Fruit fly (Drosophila melanogaster): ENCODE results near the gene CG34177.

The CG34177 gene

DNA sequence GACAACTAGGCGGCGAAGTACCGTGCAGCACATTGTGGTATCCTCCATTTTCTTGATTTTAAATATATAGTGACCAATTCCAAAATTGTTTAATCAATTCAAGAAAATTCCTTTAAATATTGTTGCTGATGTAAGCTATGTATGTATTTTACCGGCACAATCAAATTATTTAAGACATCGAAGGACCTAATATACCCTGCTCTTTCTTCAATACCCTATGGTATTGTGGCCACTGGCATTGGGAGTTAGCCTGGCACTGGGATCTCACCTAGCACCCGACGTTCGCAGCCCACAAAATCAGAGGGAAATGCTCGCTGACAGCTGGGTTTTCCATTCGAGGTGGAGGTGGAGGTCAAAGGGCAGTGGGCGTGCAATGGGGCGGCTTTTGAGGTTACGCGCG, 11.6 kb upstream of the CG34177 start:
- TF ChIP-seq lola (GFP tag; optimal IDR thresholded peaks at IDR 0.05): no peak
- TF ChIP-seq CrebA (GFP tag; optimal IDR thresholded peaks at IDR 0.05; ENCODE audit: borderline replicate concordance): no peak
- no peak for TF ChIP-seq woc (GFP tag; optimal IDR thresholded peaks at IDR 0.05)
- no peak for TF ChIP-seq CG32264 (GFP tag; optimal IDR thresholded peaks at IDR 0.05)
- no peak for TF ChIP-seq sage (GFP tag; optimal IDR thresholded peaks at IDR 0.05)
- peak in 1 of 2 experiments; percentile 7 for TF ChIP-seq foxo (GFP tag; optimal IDR thresholded peaks at IDR 0.05)
- TF ChIP-seq Dif (GFP tag; optimal IDR thresholded peaks at IDR 0.05; ENCODE audit: partially characterized antibody): no peak
- TF ChIP-seq Vsx2 (GFP tag; optimal IDR thresholded peaks at IDR 0.05; ENCODE audit: partially characterized antibody): no peak

DNA sequence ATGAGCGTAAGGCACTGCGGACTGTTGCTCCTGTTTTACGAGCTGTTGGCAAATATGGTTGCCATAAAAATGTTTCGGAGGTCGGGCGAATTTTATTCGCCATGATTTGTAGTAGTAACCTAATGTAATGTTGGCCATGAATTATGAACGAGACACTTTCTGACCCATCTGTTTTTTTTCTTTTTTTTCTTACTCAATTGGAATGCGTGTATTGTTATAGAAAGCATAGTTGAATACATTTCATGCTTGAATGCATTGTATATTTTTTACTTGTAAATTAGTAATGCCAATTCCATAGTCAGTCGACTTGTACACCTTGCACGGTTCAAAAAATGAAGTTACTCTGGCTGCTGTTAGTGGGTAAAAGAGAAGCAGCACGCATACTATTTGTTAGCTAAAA, 3.8 kb downstream of the CG34177 start, which contains the start of gene CG43056:
Gene CG43056 (plus strand): TSS at position 301 of the 400 bp plus-strand sequence.
- TF ChIP-seq ey (GFP tag; optimal IDR thresholded peaks at IDR 0.05): no peak
- TF ChIP-seq lola (GFP tag; optimal IDR thresholded peaks at IDR 0.05): no peak
- no peak for TF ChIP-seq fru (GFP tag; optimal IDR thresholded peaks at IDR 0.05)
- no peak for TF ChIP-seq dl (GFP tag; optimal IDR thresholded peaks at IDR 0.05; ENCODE audit: insufficient read depth in 1 of 2, partially characterized antibody in 2 of 2)
- no peak for TF ChIP-seq tai (GFP tag; optimal IDR thresholded peaks at IDR 0.05)
- no peak for TF ChIP-seq CG32264 (GFP tag; optimal IDR thresholded peaks at IDR 0.05)
- TF ChIP-seq sv (GFP tag; optimal IDR thresholded peaks at IDR 0.05): no peak
- TF ChIP-seq Abd-B (GFP tag; optimal IDR thresholded peaks at IDR 0.05): no peak
- no peak for TF ChIP-seq Sp1 (GFP tag; optimal IDR thresholded peaks at IDR 0.05)
- no peak for TF ChIP-seq Rel (GFP tag; optimal IDR thresholded peaks at IDR 0.05)
- no peak for TF ChIP-seq Rel (tag; optimal IDR thresholded peaks at IDR 0.05)
- no peak for TF ChIP-seq N (GFP tag; optimal IDR thresholded peaks at IDR 0.05)
- no peak for TF ChIP-seq dmrt93B (GFP tag; optimal IDR thresholded peaks at IDR 0.05)
- TF ChIP-seq Vsx2 (GFP tag; optimal IDR thresholded peaks at IDR 0.05; ENCODE audit: partially characterized antibody): no peak
- TF ChIP-seq foxo (GFP tag; optimal IDR thresholded peaks at IDR 0.05): no peak
- no peak for TF ChIP-seq psq (GFP tag; optimal IDR thresholded peaks at IDR 0.05)
- no peak for TF ChIP-seq h (GFP tag; optimal IDR thresholded peaks at IDR 0.05)
- TF ChIP-seq usp (GFP tag; optimal IDR thresholded peaks at IDR 0.05): no peak

DNA sequence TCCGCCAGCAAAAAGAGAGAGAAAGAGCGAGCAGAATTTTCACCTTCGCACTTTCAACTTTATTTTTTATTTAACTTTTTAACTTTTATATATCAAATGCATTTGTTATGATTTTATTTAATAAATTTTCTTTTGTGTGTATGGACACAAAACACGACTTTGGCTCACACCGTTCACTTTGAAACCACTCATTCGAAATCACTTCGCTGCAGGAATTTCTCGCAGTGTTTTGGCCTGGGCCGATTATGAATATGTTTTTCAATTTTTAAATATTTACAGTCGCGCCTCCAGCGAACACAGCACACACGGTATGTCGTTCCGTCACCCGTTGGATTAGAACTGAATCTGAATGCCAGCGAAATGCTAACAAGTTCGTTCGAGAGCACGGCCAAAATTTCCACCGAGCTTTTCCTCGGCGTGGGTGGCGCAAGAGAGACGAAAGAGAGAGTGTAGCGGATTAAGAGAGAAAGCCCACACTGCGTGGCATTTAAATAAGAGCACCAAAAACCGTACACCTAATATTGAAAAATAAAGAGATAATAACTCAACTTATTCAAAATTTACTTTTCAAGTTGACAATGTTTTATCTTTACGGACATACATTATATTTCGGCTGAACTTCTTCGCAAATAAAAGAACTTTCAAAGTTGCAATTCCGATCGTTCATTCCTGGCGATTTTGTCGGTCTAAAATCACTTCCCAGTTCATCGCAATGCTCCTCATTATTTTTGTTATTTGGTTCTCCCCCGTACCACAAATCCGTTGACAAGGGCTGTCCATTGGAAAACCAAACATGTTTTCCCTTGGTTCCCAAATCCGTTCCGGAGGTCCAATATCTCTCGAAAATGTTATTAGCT, 7.4 kb downstream of the CG34177 start, which contains the start of gene CG15431:
Gene CG15431 (minus strand): TSS at position 402 of the 857 bp plus-strand sequence.
- no peak for TF ChIP-seq OdsH (GFP tag; optimal IDR thresholded peaks at IDR 0.05)
- no peak for TF ChIP-seq dsf (GFP tag; optimal IDR thresholded peaks at IDR 0.05; ENCODE audit: borderline replicate concordance)
- no peak for TF ChIP-seq CG9705 (GFP tag; optimal IDR thresholded peaks at IDR 0.05)
- no peak for TF ChIP-seq h (GFP tag; optimal IDR thresholded peaks at IDR 0.05)

DNA sequence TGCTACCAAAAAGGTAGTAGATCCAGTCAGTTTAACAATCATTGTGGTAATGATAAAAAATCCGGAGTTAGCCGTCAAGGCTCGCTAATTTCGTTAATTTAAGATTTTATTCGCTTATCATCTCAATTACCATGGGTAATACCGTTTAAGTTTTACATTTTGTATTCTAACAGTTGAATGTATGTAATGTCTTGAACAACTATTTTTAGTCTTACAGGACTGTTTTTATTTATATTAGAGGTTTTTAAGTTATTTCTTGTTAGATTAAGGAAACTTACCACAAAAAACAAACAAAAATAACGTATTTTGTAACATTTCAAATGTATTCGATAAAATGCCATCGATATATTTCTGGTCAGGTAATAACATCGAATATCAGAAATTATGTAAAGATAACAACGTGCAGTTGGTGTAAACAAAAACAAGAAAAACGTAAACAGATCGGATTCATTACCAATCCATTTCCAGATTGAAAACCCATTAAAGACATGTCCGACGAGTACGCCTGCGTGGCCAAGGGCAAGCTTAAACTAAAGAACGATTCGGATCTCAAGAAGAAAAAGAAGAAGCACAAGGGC, 8.4 kb downstream of the CG34177 start, which contains the start of the genes Sfp24F and CG15432:
Gene Sfp24F (minus strand): TSS at position 51 of the 578 bp plus-strand sequence.
Gene CG15432 (plus strand): TSS at position 311 of the 578 bp plus-strand sequence.
- TF ChIP-seq tai (GFP tag; optimal IDR thresholded peaks at IDR 0.05) (no peak), HLH106 (tag; optimal IDR thresholded peaks at IDR 0.05) (no peak), h (GFP tag; optimal IDR thresholded peaks at IDR 0.05) (no peak), Hr78 (GFP tag; optimal IDR thresholded peaks at IDR 0.05) (no peak), fru (GFP tag; optimal IDR thresholded peaks at IDR 0.05) (no peak), Hnf4 (GFP tag; optimal IDR thresholded peaks at IDR 0.05) (no peak), woc (GFP tag; optimal IDR thresholded peaks at IDR 0.05) (no peak), dmrt93B (GFP tag; optimal IDR thresholded peaks at IDR 0.05) (no peak), ey (GFP tag; optimal IDR thresholded peaks at IDR 0.05) (no peak), foxo (GFP tag; optimal IDR thresholded peaks at IDR 0.05) (no peak), psq (GFP tag; optimal IDR thresholded peaks at IDR 0.05) (no peak)

DNA sequence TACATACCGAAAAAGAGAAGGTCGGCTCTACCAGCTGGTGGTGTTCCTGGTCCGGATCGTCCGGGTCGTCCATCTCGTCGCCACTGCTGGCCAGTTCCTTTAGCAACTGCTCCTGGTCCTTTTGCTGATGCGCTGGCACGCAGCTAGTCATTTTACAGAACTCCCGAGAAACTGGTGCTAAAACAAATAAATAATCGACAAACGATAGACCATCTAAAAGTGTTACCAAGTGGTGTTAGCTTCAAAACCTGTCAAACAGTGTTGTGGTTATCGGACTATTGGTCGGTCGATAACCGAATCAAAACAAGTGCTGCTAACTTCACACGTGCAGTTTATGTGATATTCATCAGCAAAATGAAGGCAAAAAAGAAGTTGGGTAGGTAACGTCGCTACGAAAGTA, 10.7 kb downstream of the CG34177 start, which contains the start of the genes morgue and Elp3:
Gene morgue (minus strand): TSS at position 224 of the 400 bp plus-strand sequence.
Gene Elp3 (plus strand): TSS at position 276 of the 400 bp plus-strand sequence.
- TF ChIP-seq Myc (optimal IDR thresholded peaks at IDR 0.05) (peak; percentile 34), h (GFP tag; optimal IDR thresholded peaks at IDR 0.05) (no peak), Dfd (GFP tag; optimal IDR thresholded peaks at IDR 0.05) (no peak), HLH106 (tag; optimal IDR thresholded peaks at IDR 0.05) (no peak)

All from whole organism, wandering third instar larva.